Worm (Caenorhabditis elegans): Measurements from ENCODE around the gene itm-2.

DNA sequence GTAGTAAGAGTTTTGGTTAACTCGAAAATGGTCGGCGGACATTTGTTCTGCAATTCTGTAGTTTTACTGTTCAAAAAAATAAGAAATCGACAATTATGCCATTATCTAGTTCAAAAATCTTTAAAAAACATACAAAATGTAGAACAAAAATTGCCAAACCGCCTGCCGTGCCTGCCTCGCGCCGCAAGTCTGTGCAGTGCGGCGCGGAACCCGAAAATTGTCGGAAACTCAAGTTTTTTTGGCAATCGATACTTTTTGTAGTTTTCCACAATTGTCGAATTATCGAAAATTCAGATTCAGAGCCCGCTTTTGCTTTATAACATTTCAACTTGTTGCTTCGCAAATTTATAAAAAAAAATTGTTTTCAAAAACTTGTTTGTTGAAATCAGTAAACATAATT lies 13.1 kb downstream of the itm-2 start:
- TF ChIP-seq nhr-76 (tag; optimal IDR thresholded peaks at IDR 0.05) (no peak), egl-27 (tag; optimal IDR thresholded peaks at IDR 0.05) (no peak), ztf-11 (tag; optimal IDR thresholded peaks at IDR 0.05) (no peak), nhr-237 (tag; optimal IDR thresholded peaks at IDR 0.05) (no peak), pha-4 (GFP tag; IDR thresholded peaks at IDR 0.05) (no peak), pha-4 (tag; optimal IDR thresholded peaks at IDR 0.05) (no peak), nhr-111 (GFP tag; optimal IDR thresholded peaks at IDR 0.05) (no peak), aly-2 (tag; optimal IDR thresholded peaks at IDR 0.05) (no peak), mdl-1 (tag; optimal IDR thresholded peaks at IDR 0.05) (no peak)

All from whole organism, L4 larva.